Worm (Caenorhabditis elegans): ENCODE data around the gene C38D4.10.

- TF ChIP-seq vab-15 (tag; optimal IDR thresholded peaks at IDR 0.05) (no peak), dpl-1 (GFP tag; optimal IDR thresholded peaks at IDR 0.05) (no peak)
These were observed 47.1 kb downstream of the C38D4.10 start, which contains the start of gene F26A1.9 for ce11 chrIII:4829440-4829839.

All from whole organism, L1 larva.